Fruit fly (Drosophila melanogaster) whole organism, embryonic: ENCODE measurements around the gene Ctr1A.

Experiments
- Atf6 ChIP-seq: fragments of 200-800 bp; sonication (Bioruptor generic); IDR thresholded peaks from 2 replicates; pipeline ENCODE4 v1.3.6; 2022; ENCODE audit warnings: missing biosample characterization, missing genetic modification characterization
- B-H2 ChIP-seq: fragments of 200-800 bp; sonication (Bioruptor generic); optimal IDR thresholded peaks from 2 replicates; lab custom pipeline; 2018; ENCODE audit warnings: missing biosample characterization, mild to moderate bottlenecking, missing genetic modification characterization
- CG10959 ChIP-seq: fragments of 200-800 bp; sonication (Bioruptor generic); IDR thresholded peaks from 2 replicates; pipeline ENCODE4 v1.3.6; 2022; ENCODE audit warnings: missing biosample characterization, missing genetic modification characterization
- CG11696 ChIP-seq: fragments of 200-800 bp; sonication (Bioruptor generic); IDR thresholded peaks from 2 replicates; pipeline ENCODE4 v1.3.6; 2022; ENCODE audit warnings: missing biosample characterization, missing genetic modification characterization
- CG12104 ChIP-seq: fragments of 200-800 bp; sonication (Bioruptor generic); optimal IDR thresholded peaks from 3 replicates; lab custom pipeline; 2016; ENCODE audit warnings: missing biosample characterization, missing genetic modification characterization
- CG15011 ChIP-seq: fragments of 200-800 bp; sonication (Bioruptor generic); optimal IDR thresholded peaks from 3 replicates; lab custom pipeline; 2018; ENCODE audit warnings: missing biosample characterization, mild to moderate bottlenecking, missing genetic modification characterization
- CG16815 ChIP-seq: fragments of 200-800 bp; sonication (Bioruptor generic); optimal IDR thresholded peaks from 3 replicates; lab custom pipeline; 2017; ENCODE audit warnings: missing biosample characterization, mild to moderate bottlenecking, missing genetic modification characterization
- CG3726 ChIP-seq: fragments of 200-800 bp; sonication (Bioruptor generic); IDR thresholded peaks from 3 replicates; pipeline ENCODE4, ENCODE4 v1.3.6; 2022; ENCODE audit warnings: missing biosample characterization, missing genetic modification characterization
- CG3995 ChIP-seq: fragments of 200-800 bp; sonication (Bioruptor generic); optimal IDR thresholded peaks from 3 replicates; lab custom pipeline; 2016; ENCODE audit warnings: missing biosample characterization, missing genetic modification characterization
- CG4360 ChIP-seq: fragments of 200-800 bp; sonication (Bioruptor generic); IDR thresholded peaks from 2 replicates; pipeline ENCODE4 v1.3.6; 2022; ENCODE audit warnings: missing biosample characterization, missing genetic modification characterization
- CG4617 ChIP-seq: fragments of 200-800 bp; sonication (Bioruptor generic); optimal IDR thresholded peaks from 3 replicates; lab custom pipeline; 2016; ENCODE audit warnings: missing biosample characterization, missing genetic modification characterization, borderline replicate concordance
- CG6689 ChIP-seq: fragments of 200-800 bp; sonication (Bioruptor generic); IDR thresholded peaks from 2 replicates; pipeline ENCODE4 v1.3.6; 2022; ENCODE audit warnings: missing biosample characterization, missing genetic modification characterization
- CG6813 ChIP-seq: fragments of 200-800 bp; sonication (Bioruptor generic); optimal IDR thresholded peaks from 2 replicates; lab custom pipeline; 2017; ENCODE audit warnings: missing biosample characterization, missing genetic modification characterization, mild to moderate bottlenecking, moderate library complexity, missing genetic modification reagents
- CG7987 ChIP-seq: fragments of 200-800 bp; sonication (Bioruptor generic); optimal IDR thresholded peaks from 2 replicates; lab custom pipeline; 2018; ENCODE audit warnings: missing biosample characterization, mild to moderate bottlenecking, missing genetic modification characterization, moderate library complexity
- CG8388 ChIP-seq: fragments of 200-800 bp; sonication (Bioruptor generic); optimal IDR thresholded peaks from 2 replicates; lab custom pipeline; 2019; ENCODE audit warnings: missing biosample characterization, mild to moderate bottlenecking, missing genetic modification characterization, moderate library complexity
- CG8924 ChIP-seq: fragments of 200-800 bp; optimal IDR thresholded peaks from 3 replicates; lab custom pipeline; 2019; ENCODE audit warnings: missing biosample characterization, mild to moderate bottlenecking, missing genetic modification characterization, moderate library complexity
- CG9609 ChIP-seq: fragments of 200-800 bp; sonication (Bioruptor generic); optimal IDR thresholded peaks from 3 replicates; lab custom pipeline; 2016; ENCODE audit warnings: missing biosample characterization, missing genetic modification characterization
- CG9876 ChIP-seq: fragments of 200-800 bp; sonication (Bioruptor generic); optimal IDR thresholded peaks from 2 replicates; lab custom pipeline; 2016; ENCODE audit warnings: missing biosample characterization, missing genetic modification characterization
- CrebB ChIP-seq: fragments of 200-800 bp; sonication (Bioruptor generic); optimal IDR thresholded peaks from 3 replicates; lab custom pipeline; 2018; ENCODE audit warnings: missing biosample characterization, mild to moderate bottlenecking, missing genetic modification characterization
- D ChIP-seq, 2 experiments: fragments of 200-800 bp in 1 of 2; fragments of >200 bp in 1 of 2; sonication (Bioruptor generic) in 1 of 2; optimal IDR thresholded peaks; 2 replicates in 1 of 2; 3 replicates in 1 of 2; lab custom pipeline; 2017; ENCODE audit warnings: mild to moderate bottlenecking in 1 of 2, missing biosample characterization in 1 of 2, missing genetic modification characterization in 1 of 2, missing genetic modification reagents in 1 of 2
- Doc2 ChIP-seq: fragments of 200-800 bp; sonication (Bioruptor generic); IDR thresholded peaks from 2 replicates; pipeline ENCODE4 v1.3.6; 2022; ENCODE audit warnings: missing biosample characterization, missing genetic modification characterization
- Ets65A ChIP-seq: fragments of 200-800 bp; sonication (Bioruptor generic); peaks from one replicate; lab custom pipeline; 2016; ENCODE audit warnings: missing biosample characterization, missing genetic modification characterization
- Fer2 ChIP-seq: fragments of 200-800 bp; sonication (Bioruptor generic); optimal IDR thresholded peaks from 2 replicates; lab custom pipeline; 2018; ENCODE audit warnings: missing biosample characterization, mild to moderate bottlenecking, missing genetic modification characterization, moderate library complexity
- Fer3 ChIP-seq: fragments of 200-800 bp; sonication (Bioruptor generic); optimal IDR thresholded peaks from 2 replicates; lab custom pipeline; 2018; ENCODE audit warnings: missing biosample characterization, mild to moderate bottlenecking, missing genetic modification characterization, moderate library complexity
- HLHmδ ChIP-seq: fragments of 200-800 bp; sonication (Bioruptor generic); optimal IDR thresholded peaks from 2 replicates; lab custom pipeline; 2018; ENCODE audit warnings: missing biosample characterization, mild to moderate bottlenecking, missing genetic modification characterization, moderate library complexity
- Mad ChIP-seq: fragments of 200-800 bp; sonication (Bioruptor generic); optimal IDR thresholded peaks from 2 replicates; lab custom pipeline; 2016; ENCODE audit warnings: missing biosample characterization, missing genetic modification characterization
- Meics ChIP-seq: fragments of 200-800 bp; sonication (Bioruptor generic); optimal IDR thresholded peaks from 2 replicates; lab custom pipeline; 2017; ENCODE audit warnings: missing biosample characterization, mild to moderate bottlenecking, missing genetic modification characterization
- Mrtf ChIP-seq: fragments of 200-800 bp; sonication (Bioruptor generic); IDR thresholded peaks from 3 replicates; pipeline ENCODE4 v1.3.6; 2022; ENCODE audit warnings: missing biosample characterization, missing genetic modification characterization
- Myb ChIP-seq: fragments of 200-800 bp; sonication (Bioruptor generic); optimal IDR thresholded peaks from 2 replicates; lab custom pipeline; 2016; ENCODE audit warnings: missing biosample characterization, missing genetic modification characterization
- Scr ChIP-seq: fragments of 200-800 bp; sonication (Bioruptor generic); IDR thresholded peaks from 2 replicates; pipeline ENCODE4 v1.3.6; 2022; ENCODE audit warnings: missing biosample characterization, missing genetic modification characterization; ENCODE audit not compliant: partially characterized antibody
- Sry-δ ChIP-seq: fragments of 200-800 bp; sonication (Bioruptor generic); optimal IDR thresholded peaks from 2 replicates; lab custom pipeline; 2016; ENCODE audit warnings: missing biosample characterization, missing genetic modification characterization
- Trl ChIP-seq, 3 experiments: fragments of >200 bp in 2 of 3; fragments of 200-800 bp in 1 of 3; sonication (Bioruptor generic) in 1 of 3; optimal IDR thresholded peaks; 2 replicates in 1 of 3; 3 replicates in 2 of 3; lab custom pipeline; 2016 to 2017; ENCODE audit warnings: missing biosample characterization in 1 of 3, missing genetic modification characterization in 1 of 3
- al ChIP-seq: fragments of 200-800 bp; sonication (Bioruptor generic); IDR thresholded peaks from 2 replicates; pipeline ENCODE4 v1.3.6; 2022; ENCODE audit warnings: missing biosample characterization, missing genetic modification characterization
- amos ChIP-seq: fragments of 200-800 bp; sonication (Bioruptor generic); IDR thresholded peaks from 2 replicates; pipeline ENCODE4 v1.3.6; 2022; ENCODE audit warnings: missing biosample characterization, missing genetic modification characterization; ENCODE audit not compliant: partially characterized antibody
- ato ChIP-seq: fragments of 200-800 bp; sonication (Bioruptor generic); IDR thresholded peaks from 2 replicates; pipeline ENCODE4 v1.3.6; 2022; ENCODE audit warnings: missing biosample characterization, missing genetic modification characterization; ENCODE audit not compliant: partially characterized antibody
- btn ChIP-seq: fragments of 200-800 bp; sonication (Bioruptor generic); optimal IDR thresholded peaks from 2 replicates; lab custom pipeline; 2016; ENCODE audit warnings: missing biosample characterization, missing genetic modification characterization
- caup ChIP-seq: fragments of 200-800 bp; sonication (Bioruptor generic); optimal IDR thresholded peaks from 3 replicates; lab custom pipeline; 2017; ENCODE audit warnings: missing biosample characterization, mild to moderate bottlenecking, missing genetic modification characterization, moderate library complexity; ENCODE audit not compliant: severe bottlenecking
- fd96Cb ChIP-seq: fragments of 200-800 bp; sonication (Bioruptor generic); optimal IDR thresholded peaks from 2 replicates; lab custom pipeline; 2018; ENCODE audit warnings: missing biosample characterization, mild to moderate bottlenecking, missing genetic modification characterization, moderate library complexity
- gem ChIP-seq: fragments of 200-800 bp; sonication (Bioruptor generic); optimal IDR thresholded peaks from 2 replicates; lab custom pipeline; 2019; ENCODE audit warnings: missing biosample characterization, mild to moderate bottlenecking, missing genetic modification characterization, moderate library complexity
- kah ChIP-seq: fragments of 200-800 bp; sonication (Bioruptor generic); optimal IDR thresholded peaks from 2 replicates; lab custom pipeline; 2018; ENCODE audit warnings: missing biosample characterization, mild to moderate bottlenecking, missing genetic modification characterization
- scrt ChIP-seq: fragments of 200-800 bp; sonication (Bioruptor generic); optimal IDR thresholded peaks from 2 replicates; lab custom pipeline; 2018; ENCODE audit warnings: missing biosample characterization, mild to moderate bottlenecking, missing genetic modification characterization, moderate library complexity
- sens ChIP-seq: fragments of 200-800 bp; sonication (Bioruptor generic); peaks from one replicate; lab custom pipeline; 2016; ENCODE audit warnings: missing biosample characterization, missing genetic modification characterization
- so ChIP-seq: fragments of 200-800 bp; sonication (Bioruptor generic); IDR thresholded peaks from 3 replicates; pipeline ENCODE4 v1.3.6; 2022; ENCODE audit warnings: missing biosample characterization, missing genetic modification characterization
- sob ChIP-seq: fragments of 200-800 bp; sonication (Bioruptor generic); IDR thresholded peaks from 2 replicates; pipeline ENCODE4 v1.3.6; 2022; ENCODE audit warnings: missing biosample characterization, missing genetic modification characterization
- tgo ChIP-seq: fragments of 200-800 bp; sonication (Bioruptor generic); IDR thresholded peaks from 3 replicates; pipeline ENCODE4 v1.3.6; 2022; ENCODE audit warnings: missing biosample characterization, missing genetic modification characterization
- tll ChIP-seq, 2 experiments: fragments of 200-800 bp in 1 of 2; fragments of >200 bp in 1 of 2; sonication (Bioruptor generic) in 1 of 2; optimal IDR thresholded peaks; 2 replicates each; lab custom pipeline; 2017 to 2019; ENCODE audit warnings: missing biosample characterization in 2 of 2, missing genetic modification characterization in 2 of 2, mild to moderate bottlenecking in 1 of 2, moderate library complexity in 1 of 2
- zfh1 ChIP-seq: fragments of 200-800 bp; sonication (Bioruptor generic); IDR thresholded peaks from 3 replicates; pipeline ENCODE4 v1.3.6; 2022; ENCODE audit warnings: missing biosample characterization, missing genetic modification characterization
- zfh2 ChIP-seq: fragments of 200-800 bp; sonication (Bioruptor generic); optimal IDR thresholded peaks from 2 replicates; lab custom pipeline; 2016; ENCODE audit warnings: missing biosample characterization, missing genetic modification characterization

Ctr1A gene

dm6 chrX:6654198-6654831, 7.1 kb upstream of the Ctr1A start, which contains the start of the genes CG3226 and Cdc7 (continued):
- TF ChIP-seq CG6813 (GFP tag; lab: Kevin White, UChicago), result peak; percentile 75
- peak; percentile 21 for TF ChIP-seq CG4617 (GFP tag; lab: Kevin White, UChicago)
- TF ChIP-seq Fer3 (tag; lab: Kevin White, UChicago), result peak; percentile 75
- peak; percentile 76 for TF ChIP-seq HLHmδ (GFP tag; lab: Kevin White, UChicago)
- 0 out of 2 replicates have a peak, but pooled peaks have one; percentile 11 for TF ChIP-seq CG11696 (GFP tag; lab: Robert Waterston, UW)
- TF ChIP-seq Doc2 (GFP tag; lab: Robert Waterston, UW), result no peak
- TF ChIP-seq CG3995 (GFP tag; lab: Kevin White, UChicago), result peak; percentile 72
- TF ChIP-seq CG8388 (GFP tag; lab: Kevin White, UChicago), result peak; percentile 61
- 0 out of 2 replicates have a peak, but pooled peaks have one; percentile 8 for TF ChIP-seq CG4360 (GFP tag; lab: Robert Waterston, UW)
- TF ChIP-seq btn (GFP tag; lab: Kevin White, UChicago), result peak; percentile 10
- TF ChIP-seq Myb (GFP tag; lab: Kevin White, UChicago), result peak; percentile 42
- TF ChIP-seq CG3726, result no peak
- no peak for TF ChIP-seq fd96Cb (tag; lab: Kevin White, UChicago)
- TF ChIP-seq sob, result peak; percentile 74
- TF ChIP-seq scrt, result peak; percentile 65
- TF ChIP-seq Mad (GFP tag; lab: Kevin White, UChicago), result peak; percentile 9
- no peak for TF ChIP-seq CG16815
- no peak for TF ChIP-seq D (optimal IDR thresholded peaks at IDR 0.05; lab: Kevin White, UChicago)
- peak; percentile 43 for TF ChIP-seq D (GFP tag; optimal IDR thresholded peaks at IDR 0.05; lab: Kevin White, UChicago)
- TF ChIP-seq CrebB (tag; lab: Kevin White, UChicago), result peak; percentile 72
- peak; percentile 93 for TF ChIP-seq Ets65A (GFP tag; lab: Kevin White, UChicago)
- TF ChIP-seq ato (GFP tag; lab: Robert Waterston, UW), result peak; percentile 73
- peak; percentile 87 for TF ChIP-seq amos
- TF ChIP-seq zfh2 (GFP tag; lab: Kevin White, UChicago), result no peak
- peak; percentile 91 for TF ChIP-seq caup (GFP tag; lab: Kevin White, UChicago)
- TF ChIP-seq CG9609 (GFP tag; lab: Kevin White, UChicago), result peak; percentile 46
- peak; percentile 49 for TF ChIP-seq CG9876
- TF ChIP-seq tll (GFP tag; optimal IDR thresholded peaks at IDR 0.05; lab: Kevin White, UChicago), result no peak
- TF ChIP-seq sens (GFP tag; lab: Kevin White, UChicago), result peak; percentile 87
- no peak for TF ChIP-seq Mrtf (GFP tag; lab: Robert Waterston, UW)
- peak; percentile 73 for TF ChIP-seq Sry-δ (GFP tag; lab: Kevin White, UChicago)
- TF ChIP-seq tgo (GFP tag; lab: Robert Waterston, UW), result peak; percentile 41; the same call in 2 of the 3 replicates
- peak; percentile 55; the same call in 1 of the 2 replicates for TF ChIP-seq Atf6 (GFP tag; lab: Robert Waterston, UW)
- peak; percentile 89 for TF ChIP-seq CG7987 (GFP tag; lab: Kevin White, UChicago)
- 0 out of 3 replicates have a peak, but pooled peaks have one; percentile 44 for TF ChIP-seq so (GFP tag; lab: Robert Waterston, UW)
- TF ChIP-seq B-H2, result peak; percentile 80
- TF ChIP-seq Trl (optimal IDR thresholded peaks at IDR 0.05; lab: Kevin White, UChicago), result no peak
- TF ChIP-seq Trl (GFP tag; optimal IDR thresholded peaks at IDR 0.05; lab: Kevin White, UChicago), result peak; percentile 35
- peak; percentile 71 for TF ChIP-seq Scr (GFP tag; lab: Robert Waterston, UW)
- peak; percentile 67 for TF ChIP-seq Fer2 (tag; lab: Kevin White, UChicago)
- peak; percentile 62 for TF ChIP-seq CG15011
- no peak for TF ChIP-seq CG10959 (GFP tag; lab: Robert Waterston, UW)
- peak; percentile 65 for TF ChIP-seq gem
- peak; percentile 47 for TF ChIP-seq kah (GFP tag; lab: Kevin White, UChicago)
- peak; percentile 68 for TF ChIP-seq zfh1 (GFP tag; lab: Robert Waterston, UW)
- peak; percentile 45; the same call in 1 of the 2 replicates for TF ChIP-seq al (GFP tag; lab: Robert Waterston, UW)
- no peak for TF ChIP-seq CG6689 (GFP tag; lab: Robert Waterston, UW)
- peak; percentile 89 for TF ChIP-seq Meics (GFP tag; lab: Kevin White, UChicago)
- peak; percentile 76 for TF ChIP-seq CG12104 (GFP tag; lab: Kevin White, UChicago)
- TF ChIP-seq CG8924 (tag; lab: Kevin White, UChicago), result peak; percentile 70
